Worm (Caenorhabditis elegans) whole organism, L4 larva: Measurements from ENCODE around the gene nhl-1.

Experiments used
- D1046.2 ChIP-seq: fragments of 200-800 bp; sonication (Bioruptor generic); IDR thresholded peaks from 2 replicates; pipeline ENCODE4 v1.3.6; 2022; ENCODE audit warnings: missing genetic modification characterization, missing compliant biosample characterization
- F10B5.3 ChIP-seq: sonication (generic microtip); optimal IDR thresholded peaks from 2 replicates; lab custom pipeline; 2016; ENCODE audit warnings: mild to moderate bottlenecking, missing genetic modification characterization, missing compliant biosample characterization
- F26F4.8 ChIP-seq: fragments of 200-800 bp; sonication (Bioruptor generic); conservative IDR thresholded peaks from 2 replicates; pipeline ENCODE4 v1.3.6; 2022; ENCODE audit warnings: missing genetic modification characterization, missing compliant biosample characterization
- F44E2.7 ChIP-seq: fragments of 200-800 bp; sonication (Bioruptor generic); IDR thresholded peaks from 2 replicates; pipeline ENCODE4 v2.1.2; 2022; ENCODE audit warnings: missing genetic modification characterization, missing compliant biosample characterization
- F49E8.2 ChIP-seq: sonication (generic microtip); optimal IDR thresholded peaks from 2 replicates; lab custom pipeline; 2016; ENCODE audit warnings: missing compliant biosample characterization, mild to moderate bottlenecking, missing genetic modification characterization, borderline replicate concordance
- T20F7.1 ChIP-seq: fragments of 200-800 bp; sonication (Bioruptor generic); optimal IDR thresholded peaks from 2 replicates; lab custom pipeline; 2018; ENCODE audit warnings: mild to moderate bottlenecking, missing genetic modification characterization, missing compliant biosample characterization
- T26A8.4 ChIP-seq: fragments of 200-800 bp; sonication (Bioruptor generic); IDR thresholded peaks from 2 replicates; pipeline ENCODE4 v1.3.6; 2022; ENCODE audit warnings: missing genetic modification characterization, missing compliant biosample characterization
- Y105C5A.15 ChIP-seq: fragments of 200-800 bp; sonication (Bioruptor generic); IDR thresholded peaks from 2 replicates; pipeline ENCODE4 v1.3.6; 2022; ENCODE audit warnings: missing genetic modification characterization, missing compliant biosample characterization
- Y5F2A.4 ChIP-seq: fragments of 200-800 bp; sonication (Bioruptor generic); optimal IDR thresholded peaks from 2 replicates; lab custom pipeline; 2018; ENCODE audit warnings: mild to moderate bottlenecking, missing genetic modification characterization, missing compliant biosample characterization
- ZK337.2 ChIP-seq: fragments of 200-800 bp; sonication (Bioruptor generic); IDR thresholded peaks from 2 replicates; pipeline ENCODE4 v1.3.6; 2022; ENCODE audit warnings: missing genetic modification reagents, missing genetic modification characterization, missing compliant biosample characterization
- aha-1 ChIP-seq: fragments of 150-350 bp; peaks from one replicate; lab custom pipeline; 2014; ENCODE audit warnings: missing biosample characterization, missing genetic modification characterization
- arid-1 ChIP-seq: fragments of 200-800 bp; sonication (Bioruptor generic); conservative IDR thresholded peaks from 2 replicates; pipeline ENCODE4 v1.3.6; 2022; ENCODE audit warnings: missing genetic modification reagents, missing genetic modification characterization, missing compliant biosample characterization
- ceh-20 ChIP-seq: fragments of 200-800 bp; sonication (Bioruptor generic); IDR thresholded peaks from 2 replicates; pipeline ENCODE4 v1.3.6; 2022; ENCODE audit warnings: missing genetic modification reagents, missing genetic modification characterization, missing compliant biosample characterization
- ceh-44 ChIP-seq: fragments of 200-800 bp; sonication (Bioruptor generic); IDR thresholded peaks from 2 replicates; pipeline ENCODE4 v1.3.6; 2022; ENCODE audit warnings: missing genetic modification reagents, missing genetic modification characterization, missing compliant biosample characterization
- ces-1 ChIP-seq: fragments of 150-350 bp; sonication (generic microtip); optimal IDR thresholded peaks from 4 replicates; lab custom pipeline; 2014; ENCODE audit warnings: missing biosample characterization, missing genetic modification reagents, missing genetic modification characterization
- cey-2 ChIP-seq: sonication (generic microtip); optimal IDR thresholded peaks from 3 replicates; lab custom pipeline; 2017; ENCODE audit warnings: missing genetic modification characterization, mild to moderate bottlenecking, missing compliant biosample characterization, antibody characterized with exemption, borderline replicate concordance; ENCODE audit not compliant: insufficient read depth
- ctbp-1 ChIP-seq: fragments of 200-800 bp; sonication (Bioruptor generic); IDR thresholded peaks from 2 replicates; pipeline ENCODE4 v1.3.6; 2022; ENCODE audit warnings: missing genetic modification reagents, missing genetic modification characterization, missing compliant biosample characterization
- daf-16 ChIP-seq, 3 experiments: sonication (generic microtip); optimal IDR thresholded peaks; 2 replicates each; lab custom pipeline; 2016 to 2017; ENCODE audit warnings: missing genetic modification characterization in 3 of 3, missing genetic modification reagents in 3 of 3, mild to moderate bottlenecking in 2 of 3, missing compliant biosample characterization in 2 of 3, missing biosample characterization in 1 of 3, moderate library complexity in 1 of 3
- daf-8 ChIP-seq: fragments of 200-800 bp; sonication (Bioruptor generic); IDR thresholded peaks from 2 replicates; pipeline ENCODE4 v1.3.6; 2022; ENCODE audit warnings: missing genetic modification characterization, missing compliant biosample characterization
- dpl-1 ChIP-seq: fragments of 150-350 bp; optimal IDR thresholded peaks from 2 replicates; lab custom pipeline; 2014; ENCODE audit warnings: missing biosample characterization, missing genetic modification reagents, missing genetic modification characterization
- duxl-1 ChIP-seq: sonication (generic microtip); optimal IDR thresholded peaks from 2 replicates; lab custom pipeline; 2016; ENCODE audit warnings: mild to moderate bottlenecking, missing genetic modification characterization, moderate library complexity, missing compliant biosample characterization; ENCODE audit not compliant: poor library complexity
- fkh-10 ChIP-seq: fragments of 150-350 bp; optimal IDR thresholded peaks from 2 replicates; lab custom pipeline; 2014; ENCODE audit warnings: missing biosample characterization, missing genetic modification reagents, missing genetic modification characterization
- hif-1 ChIP-seq, 2 experiments: sonication (generic microtip); optimal IDR thresholded peaks; 2 replicates each; lab custom pipeline; 2016 to 2017; ENCODE audit warnings: missing compliant biosample characterization in 2 of 2, missing genetic modification characterization in 2 of 2, missing genetic modification reagents in 2 of 2, missing genotype in 2 of 2, mild to moderate bottlenecking in 1 of 2
- hlh-11 ChIP-seq: fragments of 200-800 bp; sonication (Bioruptor generic); optimal IDR thresholded peaks from 2 replicates; lab custom pipeline; 2018; ENCODE audit warnings: mild to moderate bottlenecking, missing genetic modification characterization, missing compliant biosample characterization
- hmg-1.1 ChIP-seq: fragments of 200-800 bp; sonication (Bioruptor generic); IDR thresholded peaks from 2 replicates; pipeline ENCODE4 v1.3.6; 2022; ENCODE audit warnings: missing genetic modification reagents, missing genetic modification characterization, missing compliant biosample characterization
- jun-1 ChIP-seq: fragments of 150-350 bp; optimal IDR thresholded peaks from 2 replicates; lab custom pipeline; 2014; ENCODE audit warnings: missing biosample characterization, missing genetic modification reagents, missing genetic modification characterization
- lim-7 ChIP-seq: fragments of 200-800 bp; sonication (Bioruptor generic); IDR thresholded peaks from 2 replicates; pipeline ENCODE4 v1.3.6; 2022; ENCODE audit warnings: missing genetic modification characterization, missing compliant biosample characterization
- lin-29 ChIP-seq: fragments of 200-800 bp; sonication (Bioruptor generic); IDR thresholded peaks from 2 replicates; pipeline ENCODE4 v1.3.6; 2022; ENCODE audit warnings: missing genetic modification reagents, missing genetic modification characterization, missing compliant biosample characterization
- lir-3 ChIP-seq: sonication (generic microtip); optimal IDR thresholded peaks from 2 replicates; lab custom pipeline; 2016; ENCODE audit warnings: mild to moderate bottlenecking, missing genetic modification characterization, missing compliant biosample characterization
- lsy-2 ChIP-seq, 2 experiments: fragments of 150-350 bp in 1 of 2; sonication (generic microtip) in 1 of 2; optimal IDR thresholded peaks; 2 replicates each; lab custom pipeline; 2014 to 2017; ENCODE audit warnings: missing biosample characterization in 2 of 2, missing genetic modification characterization in 2 of 2
- madf-9 ChIP-seq: fragments of 200-800 bp; sonication (Bioruptor generic); conservative IDR thresholded peaks from 2 replicates; pipeline ENCODE4 v1.3.6; 2022; ENCODE audit warnings: missing genetic modification reagents, missing genetic modification characterization, missing compliant biosample characterization
- mdl-1 ChIP-seq, 2 experiments: fragments of 150-350 bp in 1 of 2; sonication (generic microtip) in 1 of 2; optimal IDR thresholded peaks; 2 replicates each; lab custom pipeline; 2014 to 2017; ENCODE audit warnings: missing biosample characterization in 2 of 2, missing genetic modification characterization in 2 of 2
- mdt-29 ChIP-seq: fragments of 200-800 bp; sonication (Bioruptor generic); IDR thresholded peaks from 2 replicates; pipeline ENCODE4 v1.3.6; 2022; ENCODE audit warnings: missing genetic modification reagents, missing genetic modification characterization, missing compliant biosample characterization
- nhr-102 ChIP-seq: sonication (generic microtip); optimal IDR thresholded peaks from 2 replicates; lab custom pipeline; 2016; ENCODE audit warnings: mild to moderate bottlenecking, missing genetic modification characterization, moderate library complexity, missing compliant biosample characterization
- nhr-111 ChIP-seq: fragments of 200-800 bp; sonication (Bioruptor generic); optimal IDR thresholded peaks from 2 replicates; lab custom pipeline; 2018; ENCODE audit warnings: mild to moderate bottlenecking, missing genetic modification characterization, missing compliant biosample characterization
- nhr-25 ChIP-seq: sonication (generic microtip); optimal IDR thresholded peaks from 2 replicates; lab custom pipeline; 2017; ENCODE audit warnings: missing genetic modification characterization, mild to moderate bottlenecking, missing compliant biosample characterization, antibody characterized with exemption, moderate library complexity, borderline replicate concordance; ENCODE audit not compliant: insufficient read depth
- php-3 ChIP-seq: fragments of 200-800 bp; sonication (Bioruptor generic); IDR thresholded peaks from 2 replicates; pipeline ENCODE4 v1.3.6; 2022; ENCODE audit warnings: missing genetic modification reagents, missing genetic modification characterization, missing compliant biosample characterization
- rbr-2 ChIP-seq: sonication (generic microtip); optimal IDR thresholded peaks from 2 replicates; lab custom pipeline; 2016; ENCODE audit warnings: missing genotype, missing genetic modification characterization, missing compliant biosample characterization
- saeg-2 ChIP-seq: fragments of 200-800 bp; sonication (Bioruptor generic); IDR thresholded peaks from 2 replicates; pipeline ENCODE4 v1.3.6; 2022; ENCODE audit warnings: missing genetic modification reagents, missing genetic modification characterization, missing compliant biosample characterization
- sdz-12 ChIP-seq: fragments of 200-800 bp; sonication (Bioruptor generic); optimal IDR thresholded peaks from 2 replicates; lab custom pipeline; 2018; ENCODE audit warnings: mild to moderate bottlenecking, missing genetic modification characterization, missing compliant biosample characterization
- skn-1 ChIP-seq: fragments of 150-350 bp; optimal IDR thresholded peaks from 2 replicates; lab custom pipeline; 2014; ENCODE audit warnings: missing biosample characterization, missing genetic modification characterization
- snpc-4 ChIP-seq: fragments of 150-350 bp; optimal IDR thresholded peaks from 2 replicates; lab custom pipeline; 2014; ENCODE audit warnings: missing biosample characterization, missing genetic modification characterization
- spr-3 ChIP-seq: fragments of 200-800 bp; sonication (Bioruptor generic); optimal IDR thresholded peaks from 2 replicates; lab custom pipeline; 2018; ENCODE audit warnings: mild to moderate bottlenecking, missing genetic modification characterization, missing compliant biosample characterization
- unc-62 ChIP-seq, 3 experiments: fragments of 150-350 bp in 1 of 3; sonication (generic microtip); optimal IDR thresholded peaks in 2 of 3; peaks in 1 of 3; 1 replicate in 1 of 3; 2 replicates in 2 of 3; lab custom pipeline; 2014 to 2017; ENCODE audit warnings: missing biosample characterization in 3 of 3, missing genetic modification characterization in 3 of 3, missing genetic modification reagents in 3 of 3, missing genotype in 1 of 3
- zfp-2 ChIP-seq: sonication (generic microtip); optimal IDR thresholded peaks from 2 replicates; lab custom pipeline; 2016; ENCODE audit warnings: mild to moderate bottlenecking, missing genetic modification characterization, missing compliant biosample characterization
- zfp-3 ChIP-seq: fragments of 200-800 bp; sonication (Bioruptor generic); conservative IDR thresholded peaks from 2 replicates; pipeline ENCODE4 v1.3.6; 2022; ENCODE audit warnings: missing genetic modification reagents, missing genetic modification characterization, missing compliant biosample characterization
- ztf-11 ChIP-seq: fragments of 150-350 bp; optimal IDR thresholded peaks from 2 replicates; lab custom pipeline; 2014; ENCODE audit warnings: missing biosample characterization, missing genetic modification characterization
- ztf-7 ChIP-seq: fragments of 150-350 bp; optimal IDR thresholded peaks from 2 replicates; lab custom pipeline; 2014; ENCODE audit warnings: missing biosample characterization, missing genetic modification characterization

The nhl-1 gene

ce11 chrIII:9104060-9104459, 49.6 kb downstream of the nhl-1 start (continued):
- TF ChIP-seq spr-3 (GFP tag; lab: Kevin White, UChicago) (no peak), hmg-1.1 (peak; percentile 70), duxl-1 (tag; lab: Kevin White, UChicago) (peak; percentile 49), F10B5.3 (tag; lab: Kevin White, UChicago) (no peak), T26A8.4 (GFP tag; lab: Robert Waterston, UW) (peak; percentile 74), lsy-2 (tag; optimal IDR thresholded peaks at IDR 0.05; lab: Kevin White, UChicago) (no peak), ceh-44 (peak; percentile 91), daf-8 (GFP tag; lab: Robert Waterston, UW) (no peak), F49E8.2 (tag; lab: Kevin White, UChicago) (no peak), Y5F2A.4 (GFP tag; lab: Kevin White, UChicago) (peak; percentile 26), lin-29 (0 out of 2 replicates have a peak, but pooled peaks have one; percentile 56), T20F7.1 (GFP tag; lab: Kevin White, UChicago) (peak; percentile 35), zfp-2 (tag; lab: Kevin White, UChicago) (no peak), dpl-1 (peak; percentile 1), lim-7 (peak; percentile 95), sdz-12 (GFP tag; lab: Kevin White, UChicago) (no peak), jun-1 (tag; lab: Kevin White, UChicago) (no peak), zfp-3 (GFP tag; lab: Robert Waterston, UW) (no peak), fkh-10 (GFP tag; lab: Kevin White, UChicago) (no peak), rbr-2 (peak; percentile 38), ces-1 (no peak), lir-3 (tag; lab: Kevin White, UChicago) (no peak), hlh-11 (tag; lab: Kevin White, UChicago) (peak; percentile 43), php-3 (GFP tag; lab: Robert Waterston, UW) (no peak), hif-1 (tag; optimal IDR thresholded peaks at IDR 0.05; lab: Kevin White, UChicago) (peak in 1 of 2 experiments; percentile 54), nhr-102 (tag; lab: Kevin White, UChicago) (peak; percentile 37), madf-9 (GFP tag; lab: Robert Waterston, UW) (peak; percentile 65), snpc-4 (tag; lab: Kevin White, UChicago) (peak; percentile 22), arid-1 (GFP tag; lab: Robert Waterston, UW) (peak; percentile 75), ztf-7 (no peak), skn-1 (tag; lab: Kevin White, UChicago) (no peak), mdl-1 (tag; optimal IDR thresholded peaks at IDR 0.05; lab: Kevin White, UChicago) (peak in 1 of 2 experiments; percentile 15), Y105C5A.15 (GFP tag; lab: Robert Waterston, UW) (peak; percentile 77; the same call in 1 of the 2 replicates), ceh-20 (GFP tag; lab: Robert Waterston, UW) (peak; percentile 38), ctbp-1 (GFP tag; lab: Robert Waterston, UW) (peak; percentile 68), mdt-29 (GFP tag; lab: Robert Waterston, UW) (peak; percentile 54), daf-16 (GFP tag; optimal IDR thresholded peaks at IDR 0.05; lab: Kevin White, UChicago) (peak in 1 of 2 experiments; percentile 59), daf-16 (tag; optimal IDR thresholded peaks at IDR 0.05; lab: Kevin White, UChicago) (no peak), nhr-111 (GFP tag; lab: Kevin White, UChicago) (peak; percentile 59), ZK337.2 (GFP tag; lab: Robert Waterston, UW) (no peak), saeg-2 (GFP tag; lab: Robert Waterston, UW) (0 out of 2 replicates have a peak, but pooled peaks have one; percentile 69), unc-62 (GFP tag; optimal IDR thresholded peaks at IDR 0.05 in 1 of 2; lab: Kevin White, UChicago) (peak in 1 of 2 experiments; percentile 92), unc-62 (tag; optimal IDR thresholded peaks at IDR 0.05; lab: Kevin White, UChicago) (no peak), nhr-25 (tag; lab: Kevin White, UChicago) (no peak), D1046.2 (GFP tag; lab: Robert Waterston, UW) (peak; percentile 76), cey-2 (no peak), ztf-11 (tag; lab: Kevin White, UChicago) (no peak), aha-1 (tag; lab: Kevin White, UChicago) (peak; percentile 94), F44E2.7 (0 out of 2 replicates have a peak, but pooled peaks have one; percentile 71), F26F4.8 (GFP tag; lab: Robert Waterston, UW) (peak; percentile 75)
